Worm (Caenorhabditis elegans) whole organism, late embryonic: Measurements from ENCODE around the gene C33D9.3.

ENCODE experiments used
- K02D7.2 ChIP-seq: sonication (generic microtip); optimal IDR thresholded peaks from 2 replicates; lab custom pipeline; 2017; ENCODE audit warnings: mild to moderate bottlenecking, missing genetic modification characterization, missing compliant biosample characterization
- T23F11.4 ChIP-seq: fragments of 200-800 bp; sonication (Bioruptor generic); optimal IDR thresholded peaks from 2 replicates; lab custom pipeline; 2018; ENCODE audit warnings: mild to moderate bottlenecking, missing genetic modification characterization, missing compliant biosample characterization
- ceh-18 ChIP-seq: sonication (generic microtip); optimal IDR thresholded peaks from 2 replicates; lab custom pipeline; 2016; ENCODE audit warnings: missing genetic modification characterization, missing compliant biosample characterization
- ceh-19 ChIP-seq: fragments of 200-800 bp; sonication (Bioruptor generic); optimal IDR thresholded peaks from 2 replicates; lab custom pipeline; 2018; ENCODE audit warnings: mild to moderate bottlenecking, missing genetic modification characterization, missing compliant biosample characterization
- ets-4 ChIP-seq: sonication (generic microtip); optimal IDR thresholded peaks from 2 replicates; lab custom pipeline; 2016; ENCODE audit warnings: missing genetic modification characterization, missing compliant biosample characterization
- fkh-10 ChIP-seq: fragments of 150-350 bp; optimal IDR thresholded peaks from 2 replicates; lab custom pipeline; 2014; ENCODE audit warnings: missing biosample characterization, missing genetic modification reagents, missing genetic modification characterization
- gmeb-2 ChIP-seq: sonication (generic microtip); optimal IDR thresholded peaks from 2 replicates; lab custom pipeline; 2016; ENCODE audit warnings: missing genetic modification characterization, inconsistent platforms, missing compliant biosample characterization
- lin-11 ChIP-seq: fragments of 200-800 bp; sonication (Bioruptor generic); optimal IDR thresholded peaks from 2 replicates; lab custom pipeline; 2018; ENCODE audit warnings: mild to moderate bottlenecking, missing genetic modification characterization, missing compliant biosample characterization
- nfya-1 ChIP-seq: sonication (generic microtip); optimal IDR thresholded peaks from 2 replicates; lab custom pipeline; 2017; ENCODE audit warnings: missing genetic modification characterization, mild to moderate bottlenecking, missing compliant biosample characterization, antibody characterized with exemption, moderate library complexity
- nhr-11 ChIP-seq: fragments of 150-350 bp; optimal IDR thresholded peaks from 2 replicates; lab custom pipeline; 2014; ENCODE audit warnings: missing biosample characterization, missing genetic modification characterization
- nhr-232 ChIP-seq: sonication (generic microtip); optimal IDR thresholded peaks from 2 replicates; lab custom pipeline; 2016; ENCODE audit warnings: missing genetic modification characterization, missing compliant biosample characterization
- tbx-2 ChIP-seq: sonication (generic microtip); optimal IDR thresholded peaks from 2 replicates; lab custom pipeline; 2016; ENCODE audit warnings: missing genetic modification characterization, missing compliant biosample characterization
- ttx-3 ChIP-seq: sonication (generic microtip); optimal IDR thresholded peaks from 2 replicates; lab custom pipeline; 2016; ENCODE audit warnings: missing genetic modification reagents, missing genetic modification characterization, missing compliant biosample characterization
- unc-3 ChIP-seq, 2 experiments: fragments of 200-800 bp in 1 of 2; sonication (Bioruptor generic) in 1 of 2; sonication (generic microtip) in 1 of 2; conservative IDR thresholded peaks in 1 of 2; optimal IDR thresholded peaks in 1 of 2; 2 replicates each; pipeline versions ENCODE4 v1.3.6 to Lab custom; 2016 to 2022; ENCODE audit warnings: missing compliant biosample characterization in 2 of 2, missing genetic modification characterization in 2 of 2, missing genetic modification reagents in 1 of 2

DNA sequence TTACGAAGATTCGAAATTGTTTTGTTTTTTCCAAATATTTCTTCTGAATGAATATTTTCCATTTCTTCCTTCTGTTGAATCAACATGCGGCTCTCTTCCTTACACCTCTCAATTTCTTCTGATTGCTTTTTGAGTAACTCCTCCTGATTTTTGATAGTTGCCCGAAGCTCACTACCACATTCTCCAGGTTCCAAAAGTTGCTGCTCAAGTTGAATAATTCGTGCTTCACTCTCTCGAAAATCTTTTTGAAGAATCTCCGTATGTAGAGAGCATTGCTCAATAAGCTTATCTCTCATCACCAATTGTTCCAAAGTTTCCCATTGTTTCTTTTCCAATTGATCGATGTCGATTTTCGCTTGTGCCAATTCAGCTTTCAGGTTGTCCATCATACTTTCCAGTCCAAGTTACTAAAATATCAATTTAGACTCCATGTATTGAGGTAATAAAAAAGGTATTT is 19.9 kb downstream of the C33D9.3 start, which contains the start of gene F20C5.6:
- TF ChIP-seq K02D7.2 (tag; lab: Kevin White, UChicago) = no peak
- no peak for TF ChIP-seq ets-4
- TF ChIP-seq lin-11 = no peak
- no peak for TF ChIP-seq ceh-18
- no peak for TF ChIP-seq unc-3 (GFP tag; conservative IDR thresholded peaks at IDR 0.05; lab: Robert Waterston, UW)
- TF ChIP-seq unc-3 (tag; optimal IDR thresholded peaks at IDR 0.05; lab: Kevin White, UChicago) = no peak
- TF ChIP-seq nhr-232 = no peak
- TF ChIP-seq T23F11.4 = no peak
- TF ChIP-seq nfya-1 (tag; lab: Kevin White, UChicago) = no peak
- no peak for TF ChIP-seq nhr-11 (tag; lab: Kevin White, UChicago)
- TF ChIP-seq ceh-19 = no peak
- no peak for TF ChIP-seq ttx-3
- no peak for TF ChIP-seq fkh-10 (GFP tag; lab: Kevin White, UChicago)
- TF ChIP-seq tbx-2 (tag; lab: Kevin White, UChicago) = no peak
- no peak for TF ChIP-seq gmeb-2 (tag; lab: Kevin White, UChicago)
